Worm (Caenorhabditis elegans): ENCODE results near the gene F28C1.1.

DNA sequence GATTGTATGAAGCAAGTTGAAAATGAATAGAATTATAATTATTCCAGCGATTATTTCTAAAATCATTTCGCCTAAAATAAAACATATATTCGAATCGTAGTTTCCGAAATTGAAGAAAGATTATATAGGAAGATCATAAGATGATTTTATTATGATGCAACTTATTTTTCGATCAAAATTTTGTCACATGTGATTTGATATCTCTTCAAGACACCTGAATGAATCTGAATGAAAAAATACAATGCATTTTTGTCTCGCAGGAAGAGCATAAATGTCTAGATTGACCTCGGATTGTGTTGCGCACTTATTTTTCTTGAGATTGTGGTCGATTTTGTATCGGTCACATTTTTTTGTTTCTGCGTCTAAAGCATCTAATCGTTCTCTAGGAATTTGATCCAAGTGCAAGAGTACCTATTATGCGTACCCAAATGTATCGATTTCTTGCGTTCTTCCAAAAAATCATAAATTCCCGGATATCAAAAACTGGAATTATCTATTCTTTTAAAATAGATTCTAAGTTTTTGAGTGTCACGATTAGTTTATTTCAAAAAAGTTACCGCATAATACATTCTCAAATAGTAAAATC, 40.1 kb upstream of the F28C1.1 start, which contains the start of gene hrg-2:
- TF ChIP-seq F49E8.2 (tag; optimal IDR thresholded peaks at IDR 0.05; ENCODE audit: insufficient read depth) (no peak), F52B5.7 (tag; optimal IDR thresholded peaks at IDR 0.05) (no peak), pha-4 (tag; optimal IDR thresholded peaks at IDR 0.05) (no peak), ama-1 (optimal IDR thresholded peaks at IDR 0.05) (no peak), ama-1 (GFP tag; optimal IDR thresholded peaks at IDR 0.05) (no peak), ztf-26 (tag; optimal IDR thresholded peaks at IDR 0.05) (no peak), hmg-1.2 (GFP tag; IDR thresholded peaks at IDR 0.05) (no peak), egl-18 (GFP tag; IDR thresholded peaks at IDR 0.05) (no peak), snpc-3.4 (tag; optimal IDR thresholded peaks at IDR 0.05) (no peak), madf-10 (tag; optimal IDR thresholded peaks at IDR 0.05) (no peak), bed-2 (GFP tag; IDR thresholded peaks at IDR 0.05) (no peak), T07F8.4 (tag; optimal IDR thresholded peaks at IDR 0.05) (no peak), F37B4.10 (GFP tag; IDR thresholded peaks at IDR 0.05) (no peak)
